Fruit fly (Drosophila melanogaster) whole organism, embryonic: ENCODE results near the gene Snx6.
A peak's percentile ranks its signal among the peaks of the same experiment; 100 is the strongest.

Experiments used
- Adf1 ChIP-seq: fragments of 200-800 bp; sonication (Bioruptor generic); IDR thresholded peaks from 2 replicates; pipeline ENCODE4 v1.3.6; 2022; ENCODE audit warnings: missing biosample characterization, missing genetic modification characterization
- Aef1 ChIP-seq: fragments of 200-800 bp; sonication (Bioruptor generic); IDR thresholded peaks from 3 replicates; pipeline ENCODE4 v1.3.6; 2022; ENCODE audit warnings: missing biosample characterization, missing genetic modification characterization
- Antp ChIP-seq: fragments of 200-800 bp; sonication (Bioruptor generic); optimal IDR thresholded peaks from 3 replicates; lab custom pipeline; 2016; ENCODE audit warnings: missing biosample characterization, missing genetic modification characterization
- Blimp-1 ChIP-seq: fragments of 200-800 bp; sonication (Bioruptor generic); optimal IDR thresholded peaks from 3 replicates; lab custom pipeline; 2018; ENCODE audit warnings: missing biosample characterization, missing genetic modification characterization, mild to moderate bottlenecking, moderate library complexity, missing genetic modification reagents
- CG10321 ChIP-seq: fragments of 200-800 bp; sonication (Bioruptor generic); IDR thresholded peaks from 2 replicates; pipeline ENCODE4 v1.3.6; 2022; ENCODE audit warnings: missing biosample characterization, missing genetic modification characterization
- CG11093 ChIP-seq: fragments of 200-800 bp; sonication (Bioruptor generic); IDR thresholded peaks from 3 replicates; pipeline ENCODE4 v1.3.6; 2022; ENCODE audit warnings: missing biosample characterization, missing genetic modification characterization
- CG11560 ChIP-seq: fragments of 200-800 bp; sonication (Bioruptor generic); IDR thresholded peaks from 3 replicates; pipeline ENCODE4 v1.3.6; 2022; ENCODE audit warnings: missing biosample characterization, missing genetic modification characterization
- CG11723 ChIP-seq: fragments of 200-800 bp; sonication (Bioruptor generic); optimal IDR thresholded peaks from 2 replicates; lab custom pipeline; 2017; ENCODE audit warnings: missing biosample characterization, mild to moderate bottlenecking, missing genetic modification characterization
- CG12219 ChIP-seq: fragments of 200-800 bp; sonication (Bioruptor generic); optimal IDR thresholded peaks from 3 replicates; lab custom pipeline; 2018; ENCODE audit warnings: missing biosample characterization, mild to moderate bottlenecking, missing genetic modification characterization
- CG12236 ChIP-seq: fragments of 200-800 bp; sonication (Bioruptor generic); optimal IDR thresholded peaks from 2 replicates; lab custom pipeline; 2016; ENCODE audit warnings: missing biosample characterization, missing genetic modification characterization
- CG12744 ChIP-seq: fragments of 200-800 bp; sonication (Bioruptor generic); optimal IDR thresholded peaks from 2 replicates; lab custom pipeline; 2016; ENCODE audit warnings: missing biosample characterization, missing genetic modification characterization
- CG14965 ChIP-seq: fragments of 200-800 bp; sonication (Bioruptor generic); optimal IDR thresholded peaks from 2 replicates; lab custom pipeline; 2016; ENCODE audit warnings: missing biosample characterization, missing genetic modification characterization, borderline replicate concordance
- CG15011 ChIP-seq: fragments of 200-800 bp; sonication (Bioruptor generic); optimal IDR thresholded peaks from 3 replicates; lab custom pipeline; 2018; ENCODE audit warnings: missing biosample characterization, mild to moderate bottlenecking, missing genetic modification characterization
- CG18262 ChIP-seq: fragments of 200-800 bp; optimal IDR thresholded peaks from 3 replicates; lab custom pipeline; 2019; ENCODE audit warnings: missing biosample characterization, mild to moderate bottlenecking, missing genetic modification characterization, moderate library complexity
- CG18619 ChIP-seq: fragments of 200-800 bp; sonication (Bioruptor generic); optimal IDR thresholded peaks from 3 replicates; lab custom pipeline; 2017; ENCODE audit warnings: missing biosample characterization, mild to moderate bottlenecking, missing genetic modification characterization
- CG30403 ChIP-seq: fragments of 200-800 bp; sonication (Bioruptor generic); optimal IDR thresholded peaks from 3 replicates; lab custom pipeline; 2016; ENCODE audit warnings: missing biosample characterization, missing genetic modification characterization
- CG31388 ChIP-seq: fragments of 200-800 bp; sonication (Bioruptor generic); optimal IDR thresholded peaks from 2 replicates; lab custom pipeline; 2016; ENCODE audit warnings: missing biosample characterization, missing genetic modification characterization
- CG6272 ChIP-seq: fragments of 200-800 bp; sonication (Bioruptor generic); IDR thresholded peaks from 2 replicates; pipeline ENCODE4 v1.3.6; 2022; ENCODE audit warnings: missing biosample characterization, missing genetic modification characterization
- CG7372 ChIP-seq: fragments of 200-800 bp; sonication (Bioruptor generic); IDR thresholded peaks from 2 replicates; pipeline ENCODE4 v1.3.6; 2022; ENCODE audit warnings: missing biosample characterization, missing genetic modification characterization
- CG8388 ChIP-seq: fragments of 200-800 bp; sonication (Bioruptor generic); optimal IDR thresholded peaks from 2 replicates; lab custom pipeline; 2019; ENCODE audit warnings: missing biosample characterization, mild to moderate bottlenecking, missing genetic modification characterization, moderate library complexity
- CG8924 ChIP-seq: fragments of 200-800 bp; optimal IDR thresholded peaks from 3 replicates; lab custom pipeline; 2019; ENCODE audit warnings: missing biosample characterization, mild to moderate bottlenecking, missing genetic modification characterization, moderate library complexity
- CG9437 ChIP-seq: fragments of 200-800 bp; sonication (Bioruptor generic); optimal IDR thresholded peaks from 2 replicates; lab custom pipeline; 2018; ENCODE audit warnings: missing biosample characterization, mild to moderate bottlenecking, missing genetic modification characterization
- Deaf1 ChIP-seq: fragments of 200-800 bp; optimal IDR thresholded peaks from 3 replicates; lab custom pipeline; 2019; ENCODE audit warnings: missing biosample characterization, mild to moderate bottlenecking, missing genetic modification characterization, moderate library complexity
- Dip2 ChIP-seq: fragments of 200-800 bp; sonication (Bioruptor generic); IDR thresholded peaks from 2 replicates; pipeline ENCODE4 v1.3.6; 2022; ENCODE audit warnings: missing biosample characterization, missing genetic modification characterization
- Dp ChIP-seq: fragments of 200-800 bp; sonication (Bioruptor generic); optimal IDR thresholded peaks from 2 replicates; lab custom pipeline; 2018; ENCODE audit warnings: missing biosample characterization, mild to moderate bottlenecking, missing genetic modification characterization, moderate library complexity
- Drgx ChIP-seq: fragments of 200-800 bp; sonication (Bioruptor generic); IDR thresholded peaks from 2 replicates; pipeline ENCODE4 v1.3.6; 2022; ENCODE audit warnings: missing biosample characterization, missing genetic modification characterization
- H15 ChIP-seq: fragments of 200-800 bp; sonication (Bioruptor generic); IDR thresholded peaks from 3 replicates; pipeline ENCODE4 v1.3.6; 2022; ENCODE audit warnings: missing biosample characterization, missing genetic modification characterization
- HLH54F ChIP-seq: fragments of 200-800 bp; sonication (Bioruptor generic); optimal IDR thresholded peaks from 3 replicates; lab custom pipeline; 2016; ENCODE audit warnings: missing biosample characterization, missing genetic modification characterization
- HmgZ ChIP-seq: fragments of 200-800 bp; sonication (Bioruptor generic); optimal IDR thresholded peaks from 2 replicates; lab custom pipeline; 2018; ENCODE audit warnings: missing biosample characterization, mild to moderate bottlenecking, missing genetic modification characterization
- Hr39 ChIP-seq: fragments of >200 bp; optimal IDR thresholded peaks from 2 replicates; lab custom pipeline; 2017
- Hr78 ChIP-seq, 2 experiments: fragments of 200-800 bp in 1 of 2; fragments of >200 bp in 1 of 2; sonication (Bioruptor generic) in 1 of 2; optimal IDR thresholded peaks; 2 replicates each; lab custom pipeline; 2017 to 2019; ENCODE audit warnings: missing biosample characterization in 2 of 2, missing genetic modification characterization in 2 of 2, mild to moderate bottlenecking in 1 of 2, moderate library complexity in 1 of 2
- Mad ChIP-seq: fragments of 200-800 bp; sonication (Bioruptor generic); optimal IDR thresholded peaks from 2 replicates; lab custom pipeline; 2016; ENCODE audit warnings: missing biosample characterization, missing genetic modification characterization
- Meics ChIP-seq: fragments of 200-800 bp; sonication (Bioruptor generic); optimal IDR thresholded peaks from 2 replicates; lab custom pipeline; 2017; ENCODE audit warnings: missing biosample characterization, mild to moderate bottlenecking, missing genetic modification characterization
- Myb ChIP-seq: fragments of 200-800 bp; sonication (Bioruptor generic); optimal IDR thresholded peaks from 2 replicates; lab custom pipeline; 2016; ENCODE audit warnings: missing biosample characterization, missing genetic modification characterization
- Xbp1 ChIP-seq: fragments of 200-800 bp; sonication (Bioruptor generic); optimal IDR thresholded peaks from 3 replicates; lab custom pipeline; 2016; ENCODE audit warnings: missing biosample characterization, mild to moderate bottlenecking, missing genetic modification characterization
- Xrp1 ChIP-seq: fragments of 200-800 bp; sonication (Bioruptor generic); IDR thresholded peaks from 2 replicates; pipeline ENCODE4 v1.3.6; 2022; ENCODE audit warnings: missing biosample characterization, missing genetic modification characterization
- abd-A ChIP-seq: fragments of 200-800 bp; sonication (Bioruptor generic); optimal IDR thresholded peaks from 3 replicates; lab custom pipeline; 2019; ENCODE audit warnings: missing biosample characterization, mild to moderate bottlenecking, missing genetic modification characterization, moderate library complexity
- bcd ChIP-seq: fragments of 200-800 bp; sonication (Bioruptor generic); optimal IDR thresholded peaks from 2 replicates; lab custom pipeline; 2017; ENCODE audit warnings: missing biosample characterization, mild to moderate bottlenecking, missing genetic modification characterization
- bigmax ChIP-seq: fragments of 200-800 bp; sonication (Bioruptor generic); optimal IDR thresholded peaks from 2 replicates; lab custom pipeline; 2018; ENCODE audit warnings: missing biosample characterization, mild to moderate bottlenecking, missing genetic modification characterization
- chm ChIP-seq: fragments of 200-800 bp; sonication (Bioruptor generic); IDR thresholded peaks from 2 replicates; pipeline ENCODE4 v1.3.6; 2022; ENCODE audit warnings: missing biosample characterization, missing genetic modification characterization
- crc ChIP-seq: fragments of 200-800 bp; sonication (Bioruptor generic); optimal IDR thresholded peaks from 2 replicates; lab custom pipeline; 2016; ENCODE audit warnings: missing biosample characterization, missing genetic modification characterization
- crp ChIP-seq, 2 experiments: fragments of 200-800 bp; sonication (Bioruptor generic); optimal IDR thresholded peaks; 2 replicates in 1 of 2; 3 replicates in 1 of 2; lab custom pipeline; 2017; ENCODE audit warnings: missing biosample characterization in 2 of 2, missing genetic modification characterization in 2 of 2, mild to moderate bottlenecking in 1 of 2, moderate library complexity in 1 of 2
- dmrt99B ChIP-seq: fragments of 200-800 bp; sonication (Bioruptor generic); optimal IDR thresholded peaks from 2 replicates; lab custom pipeline; 2018; ENCODE audit warnings: missing biosample characterization, mild to moderate bottlenecking, missing genetic modification characterization, moderate library complexity
- ems ChIP-seq: fragments of 200-800 bp; sonication (Bioruptor generic); optimal IDR thresholded peaks from 3 replicates; lab custom pipeline; 2016; ENCODE audit warnings: missing biosample characterization, missing genetic modification characterization
- ftz-f1 ChIP-seq: fragments of 200-800 bp; sonication (Bioruptor generic); optimal IDR thresholded peaks from 2 replicates; lab custom pipeline; 2016; ENCODE audit warnings: missing biosample characterization, missing genetic modification characterization
- maf-S ChIP-seq: fragments of 200-800 bp; sonication (Bioruptor generic); optimal IDR thresholded peaks from 2 replicates; lab custom pipeline; 2016; ENCODE audit warnings: missing biosample characterization, missing genetic modification characterization
- mam ChIP-seq: fragments of 200-800 bp; sonication (Bioruptor generic); optimal IDR thresholded peaks from 3 replicates; lab custom pipeline; 2016; ENCODE audit warnings: missing biosample characterization, missing genetic modification characterization
- sisA ChIP-seq: fragments of 200-800 bp; sonication (Bioruptor generic); IDR thresholded peaks from 2 replicates; pipeline ENCODE4 v1.3.6; 2022; ENCODE audit warnings: missing biosample characterization, missing genetic modification characterization
- unc-4 ChIP-seq: fragments of 200-800 bp; sonication (Bioruptor generic); IDR thresholded peaks from 2 replicates; pipeline ENCODE4 v1.3.6; 2022; ENCODE audit warnings: missing biosample characterization, missing genetic modification characterization; ENCODE audit not compliant: partially characterized antibody
- vvl ChIP-seq: fragments of 200-800 bp; sonication (Bioruptor generic); IDR thresholded peaks from 2 replicates; pipeline ENCODE4 v1.3.6; 2022; ENCODE audit warnings: missing biosample characterization, missing genetic modification characterization

Gene Snx6

dm6 chr2L:8212666-8213270 lies 7.8 kb downstream of the Snx6 start, which contains the start of the genes CG8372 and CG8360 (continued):
- TF ChIP-seq Blimp-1 (GFP tag; lab: Kevin White, UChicago) (peak; percentile 97), CG12219 (GFP tag; lab: Kevin White, UChicago) (peak; percentile 98), Dp (peak; percentile 45), dmrt99B (tag; lab: Kevin White, UChicago) (peak; percentile 98), CG12744 (GFP tag; lab: Kevin White, UChicago) (peak; percentile 97), CG18262 (tag; lab: Kevin White, UChicago) (peak; percentile 98), Xrp1 (peak; percentile 100), crp (GFP tag; optimal IDR thresholded peaks at IDR 0.05; lab: Kevin White, UChicago) (peak; percentile 90 to 95), CG14965 (GFP tag; lab: Kevin White, UChicago) (peak; percentile 90), ftz-f1 (GFP tag; lab: Kevin White, UChicago) (peak; percentile 82), CG11093 (GFP tag; lab: Robert Waterston, UW) (peak; percentile 99), CG11723 (peak; percentile 99), unc-4 (GFP tag; lab: Robert Waterston, UW) (peak; percentile 48; the same call in 1 of the 2 replicates), sisA (GFP tag; lab: Robert Waterston, UW) (peak; percentile 99), CG6272 (peak; percentile 99), maf-S (peak; percentile 99), Xbp1 (GFP tag; lab: Kevin White, UChicago) (peak; percentile 100), vvl (peak; percentile 100), CG12236 (GFP tag; lab: Kevin White, UChicago) (peak; percentile 99), Meics (peak; percentile 98), CG10321 (GFP tag; lab: Robert Waterston, UW) (peak; percentile 88), bigmax (GFP tag; lab: Kevin White, UChicago) (peak; percentile 76), Mad (GFP tag; lab: Kevin White, UChicago) (peak; percentile 99), HLH54F (GFP tag; lab: Kevin White, UChicago) (peak; percentile 99), Aef1 (GFP tag; lab: Robert Waterston, UW) (peak; percentile 99), H15 (GFP tag; lab: Robert Waterston, UW) (peak; percentile 99), mam (peak; percentile 99), Antp (GFP tag; lab: Kevin White, UChicago) (peak; percentile 99), CG30403 (peak; percentile 99), bcd (GFP tag; lab: Kevin White, UChicago) (peak; percentile 99), Myb (GFP tag; lab: Kevin White, UChicago) (peak; percentile 95), Adf1 (GFP tag; lab: Robert Waterston, UW) (peak; percentile 90), CG8924 (tag; lab: Kevin White, UChicago) (peak; percentile 98), Hr78 (GFP tag; optimal IDR thresholded peaks at IDR 0.05; lab: Kevin White, UChicago) (peak in 1 of 2 experiments; percentile 89), CG18619 (GFP tag; lab: Kevin White, UChicago) (peak; percentile 98), CG8388 (GFP tag; lab: Kevin White, UChicago) (peak; percentile 97), HmgZ (tag; lab: Kevin White, UChicago) (peak; percentile 99), Drgx (GFP tag; lab: Robert Waterston, UW) (peak; percentile 99), CG9437 (GFP tag; lab: Kevin White, UChicago) (peak; percentile 95), abd-A (tag; lab: Kevin White, UChicago) (no peak), Dip2 (GFP tag; lab: Robert Waterston, UW) (peak; percentile 74; the same call in 1 of the 2 replicates), CG15011 (GFP tag; lab: Kevin White, UChicago) (peak; percentile 97), CG11560 (tag; lab: Robert Waterston, UW) (peak; percentile 93), ems (GFP tag; lab: Kevin White, UChicago) (peak; percentile 99), chm (GFP tag; lab: Robert Waterston, UW) (peak; percentile 99), crc (GFP tag; lab: Kevin White, UChicago) (peak; percentile 99), Deaf1 (peak; percentile 84), Hr39 (lab: Kevin White, UChicago) (no peak), CG31388 (GFP tag; lab: Kevin White, UChicago) (peak; percentile 97), CG7372 (peak; percentile 99)
